Fruit fly (Drosophila melanogaster) whole organism, embryonic: ENCODE results near the gene CG8097.

Source experiments
- CG7372 ChIP-seq: fragments of 200-800 bp; sonication (Bioruptor generic); IDR thresholded peaks from 2 replicates; pipeline ENCODE4 v1.3.6; 2022; ENCODE audit warnings: missing biosample characterization, missing genetic modification characterization
- Sry-δ ChIP-seq: fragments of 200-800 bp; sonication (Bioruptor generic); optimal IDR thresholded peaks from 2 replicates; lab custom pipeline; 2016; ENCODE audit warnings: missing biosample characterization, missing genetic modification characterization
- Usf ChIP-seq: fragments of 200-800 bp; sonication (Bioruptor generic); optimal IDR thresholded peaks from 2 replicates; lab custom pipeline; 2017; ENCODE audit warnings: missing genotype, missing biosample characterization, missing genetic modification characterization
- nom ChIP-seq: fragments of 200-800 bp; sonication (Bioruptor generic); optimal IDR thresholded peaks from 2 replicates; lab custom pipeline; 2017; ENCODE audit warnings: missing biosample characterization, missing genetic modification characterization, mild to moderate bottlenecking, moderate library complexity, missing genetic modification reagents
- wek ChIP-seq: fragments of 200-800 bp; sonication (Bioruptor generic); optimal IDR thresholded peaks from 3 replicates; lab custom pipeline; 2018; ENCODE audit warnings: missing biosample characterization, mild to moderate bottlenecking, missing genetic modification characterization, moderate library complexity

DNA sequence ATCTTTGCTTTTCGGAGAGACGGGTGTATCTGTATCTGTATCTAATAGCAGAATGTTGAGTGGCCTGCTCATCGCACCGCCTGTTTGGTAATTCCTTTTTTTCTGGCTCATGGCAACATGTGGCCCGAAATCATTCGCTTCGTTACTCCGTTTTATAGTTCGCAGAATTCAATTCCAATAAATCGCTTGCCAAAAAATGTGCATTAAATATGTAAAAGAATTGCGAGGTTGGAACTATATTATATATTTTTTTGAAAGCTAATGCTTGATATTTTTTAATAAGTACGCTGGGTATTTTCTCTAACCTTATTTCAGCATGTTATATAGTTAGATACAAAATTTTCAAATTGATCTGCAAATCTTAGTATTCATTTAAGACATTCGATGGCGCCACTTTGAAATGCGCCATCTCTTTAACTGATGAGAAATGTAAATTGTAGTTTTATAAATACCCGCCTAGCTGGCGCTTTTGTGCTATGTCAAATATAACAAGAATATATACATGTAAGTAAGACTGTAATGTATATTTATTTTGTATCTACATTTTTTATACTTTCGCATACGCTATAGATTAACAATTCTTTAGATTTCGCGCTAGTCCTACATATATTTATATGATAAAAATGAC, 11.4 kb downstream of the CG8097 start:
- no peak for TF ChIP-seq nom (GFP tag; lab: Kevin White, UChicago)
- no peak for TF ChIP-seq Usf (GFP tag; lab: Kevin White, UChicago)
- TF ChIP-seq CG7372 (GFP tag; lab: Robert Waterston, UW), result no peak
- no peak for TF ChIP-seq wek (GFP tag; lab: Kevin White, UChicago)
- TF ChIP-seq Sry-δ (GFP tag; lab: Kevin White, UChicago), result no peak
